Fruit fly (Drosophila melanogaster) whole organism, embryonic: Measurements from ENCODE around the gene CG14342.

ENCODE experiments used
- Ada2b ChIP-seq: fragments of 200-800 bp; sonication (Bioruptor generic); IDR thresholded peaks from 2 replicates; pipeline ENCODE4 v1.3.6; 2022; ENCODE audit warnings: missing biosample characterization, missing genetic modification characterization
- Adf1 ChIP-seq: fragments of 200-800 bp; sonication (Bioruptor generic); IDR thresholded peaks from 2 replicates; pipeline ENCODE4 v1.3.6; 2022; ENCODE audit warnings: missing biosample characterization, missing genetic modification characterization
- Atf6 ChIP-seq: fragments of 200-800 bp; sonication (Bioruptor generic); IDR thresholded peaks from 2 replicates; pipeline ENCODE4 v1.3.6; 2022; ENCODE audit warnings: missing biosample characterization, missing genetic modification characterization
- CG10274 ChIP-seq: fragments of 200-800 bp; sonication (Bioruptor generic); optimal IDR thresholded peaks from 3 replicates; lab custom pipeline; 2017; ENCODE audit warnings: missing biosample characterization, mild to moderate bottlenecking, missing genetic modification characterization
- CG11398 ChIP-seq: fragments of 200-800 bp; sonication (Bioruptor generic); optimal IDR thresholded peaks from 2 replicates; lab custom pipeline; 2016; ENCODE audit warnings: missing biosample characterization, missing genetic modification characterization
- CG12942 ChIP-seq: fragments of 200-800 bp; sonication (Bioruptor generic); optimal IDR thresholded peaks from 3 replicates; lab custom pipeline; 2016; ENCODE audit warnings: missing biosample characterization, missing genetic modification characterization
- CG14965 ChIP-seq: fragments of 200-800 bp; sonication (Bioruptor generic); optimal IDR thresholded peaks from 2 replicates; lab custom pipeline; 2016; ENCODE audit warnings: missing biosample characterization, missing genetic modification characterization, borderline replicate concordance
- CG16779 ChIP-seq: fragments of 200-800 bp; sonication (Bioruptor generic); IDR thresholded peaks from 2 replicates; pipeline ENCODE4 v1.3.6; 2022; ENCODE audit warnings: missing biosample characterization, missing genetic modification characterization
- CG16813 ChIP-seq: fragments of 200-800 bp; sonication (Bioruptor generic); IDR thresholded peaks from 3 replicates; pipeline ENCODE4 v1.3.6; 2022; ENCODE audit warnings: missing biosample characterization, missing genetic modification characterization; ENCODE audit not compliant: partially characterized antibody
- CG17912 ChIP-seq: fragments of 200-800 bp; sonication (Bioruptor generic); optimal IDR thresholded peaks from 2 replicates; lab custom pipeline; 2018; ENCODE audit warnings: missing biosample characterization, mild to moderate bottlenecking, missing genetic modification characterization
- CG1792 ChIP-seq: fragments of 200-800 bp; sonication (Bioruptor generic); optimal IDR thresholded peaks from 2 replicates; lab custom pipeline; 2016; ENCODE audit warnings: missing biosample characterization, missing genetic modification characterization
- CG18476 ChIP-seq: fragments of 200-800 bp; sonication (Bioruptor generic); optimal IDR thresholded peaks from 2 replicates; lab custom pipeline; 2016; ENCODE audit warnings: missing biosample characterization, mild to moderate bottlenecking, missing genetic modification characterization
- CG31388 ChIP-seq: fragments of 200-800 bp; sonication (Bioruptor generic); optimal IDR thresholded peaks from 2 replicates; lab custom pipeline; 2016; ENCODE audit warnings: missing biosample characterization, missing genetic modification characterization
- CG3163 ChIP-seq: fragments of 200-800 bp; sonication (Bioruptor generic); optimal IDR thresholded peaks from 3 replicates; lab custom pipeline; 2016; ENCODE audit warnings: missing biosample characterization, missing genetic modification characterization
- CG6765 ChIP-seq: fragments of 200-800 bp; sonication (Bioruptor generic); optimal IDR thresholded peaks from 3 replicates; lab custom pipeline; 2017; ENCODE audit warnings: missing biosample characterization, mild to moderate bottlenecking, missing genetic modification characterization
- CG7987 ChIP-seq: fragments of 200-800 bp; sonication (Bioruptor generic); optimal IDR thresholded peaks from 2 replicates; lab custom pipeline; 2018; ENCODE audit warnings: missing biosample characterization, mild to moderate bottlenecking, missing genetic modification characterization, moderate library complexity
- CG8388 ChIP-seq: fragments of 200-800 bp; sonication (Bioruptor generic); optimal IDR thresholded peaks from 2 replicates; lab custom pipeline; 2019; ENCODE audit warnings: missing biosample characterization, mild to moderate bottlenecking, missing genetic modification characterization, moderate library complexity
- Camta ChIP-seq: fragments of 200-800 bp; sonication (Bioruptor generic); optimal IDR thresholded peaks from 2 replicates; lab custom pipeline; 2016; ENCODE audit warnings: missing biosample characterization, missing genetic modification characterization
- D19A ChIP-seq: fragments of 200-800 bp; optimal IDR thresholded peaks from 3 replicates; lab custom pipeline; 2019; ENCODE audit warnings: missing biosample characterization, mild to moderate bottlenecking, missing genetic modification characterization, moderate library complexity
- Dfd ChIP-seq, 2 experiments: fragments of >200 bp; optimal IDR thresholded peaks; 2 replicates each; lab custom pipeline; 2017; ENCODE audit warnings: missing biosample characterization in 2 of 2, missing genetic modification characterization in 2 of 2
- Dip3 ChIP-seq: fragments of 200-800 bp; sonication (Bioruptor generic); optimal IDR thresholded peaks from 3 replicates; lab custom pipeline; 2016; ENCODE audit warnings: missing biosample characterization, missing genetic modification characterization
- Doc3 ChIP-seq: fragments of 200-800 bp; sonication (Bioruptor generic); IDR thresholded peaks from 3 replicates; pipeline ENCODE4 v1.3.6; 2022; ENCODE audit warnings: missing biosample characterization, missing genetic modification characterization; ENCODE audit not compliant: partially characterized antibody
- E2f1 ChIP-seq: fragments of 200-800 bp; sonication (Bioruptor generic); IDR thresholded peaks from 2 replicates; pipeline ENCODE4 v1.3.6; 2022; ENCODE audit warnings: missing biosample characterization, missing genetic modification characterization
- ERR ChIP-seq: fragments of 200-800 bp; sonication (Bioruptor generic); optimal IDR thresholded peaks from 2 replicates; lab custom pipeline; 2016; ENCODE audit warnings: missing biosample characterization, missing genetic modification characterization
- Eip74EF ChIP-seq, 2 experiments: fragments of 200-800 bp in 1 of 2; fragments of >200 bp in 1 of 2; sonication (Bioruptor generic) in 1 of 2; optimal IDR thresholded peaks; 2 replicates each; lab custom pipeline; 2017 to 2019; ENCODE audit warnings: missing biosample characterization in 2 of 2, missing genetic modification characterization in 2 of 2, mild to moderate bottlenecking in 1 of 2, moderate library complexity in 1 of 2
- H2.0 ChIP-seq: fragments of 200-800 bp; sonication (Bioruptor generic); IDR thresholded peaks from 2 replicates; pipeline ENCODE4 v1.3.6; 2022; ENCODE audit warnings: missing biosample characterization, missing genetic modification characterization
- HmgZ ChIP-seq: fragments of 200-800 bp; sonication (Bioruptor generic); optimal IDR thresholded peaks from 2 replicates; lab custom pipeline; 2018; ENCODE audit warnings: missing biosample characterization, mild to moderate bottlenecking, missing genetic modification characterization
- ash1 ChIP-seq: fragments of 200-800 bp; sonication (Bioruptor generic); optimal IDR thresholded peaks from 2 replicates; lab custom pipeline; 2018; ENCODE audit warnings: missing biosample characterization, mild to moderate bottlenecking, missing genetic modification characterization
- bsh ChIP-seq, 2 experiments: fragments of 200-800 bp; sonication (Bioruptor generic); optimal IDR thresholded peaks; 2 replicates each; lab custom pipeline; 2017 to 2018; ENCODE audit warnings: mild to moderate bottlenecking in 2 of 2, missing biosample characterization in 2 of 2, missing genetic modification characterization in 2 of 2, moderate library complexity in 1 of 2
- cad ChIP-seq: fragments of >200 bp; optimal IDR thresholded peaks from 2 replicates; lab custom pipeline; 2017; ENCODE audit warnings: missing biosample characterization, missing genetic modification characterization
- chm ChIP-seq: fragments of 200-800 bp; sonication (Bioruptor generic); IDR thresholded peaks from 2 replicates; pipeline ENCODE4 v1.3.6; 2022; ENCODE audit warnings: missing biosample characterization, missing genetic modification characterization
- chn ChIP-seq: fragments of 200-800 bp; sonication (Bioruptor generic); optimal IDR thresholded peaks from 2 replicates; lab custom pipeline; 2016; ENCODE audit warnings: missing biosample characterization, missing genetic modification characterization
- dysf ChIP-seq: fragments of 200-800 bp; sonication (Bioruptor generic); IDR thresholded peaks from 3 replicates; pipeline ENCODE4 v1.3.6; 2022; ENCODE audit warnings: missing biosample characterization, missing genetic modification characterization
- grau ChIP-seq: fragments of 200-800 bp; optimal IDR thresholded peaks from 3 replicates; lab custom pipeline; 2019; ENCODE audit warnings: missing biosample characterization, mild to moderate bottlenecking, missing genetic modification characterization, moderate library complexity
- ham ChIP-seq: fragments of 200-800 bp; sonication (Bioruptor generic); IDR thresholded peaks from 2 replicates; pipeline ENCODE4 v1.3.6; 2022; ENCODE audit warnings: missing biosample characterization, missing genetic modification characterization
- hb ChIP-seq: fragments of 200-800 bp; sonication (Bioruptor generic); IDR thresholded peaks from 3 replicates; pipeline ENCODE4 v1.3.6; 2022; ENCODE audit warnings: missing biosample characterization, missing genetic modification characterization; ENCODE audit not compliant: partially characterized antibody
- insv ChIP-seq, 2 experiments: fragments of 200-800 bp; sonication (Bioruptor generic); optimal IDR thresholded peaks; 3 replicates each; lab custom pipeline; 2016 to 2018; ENCODE audit warnings: missing biosample characterization in 2 of 2, missing genetic modification characterization in 2 of 2
- otp ChIP-seq: fragments of 200-800 bp; sonication (Bioruptor generic); IDR thresholded peaks from 3 replicates; pipeline ENCODE4, ENCODE4 v1.3.6; 2022; ENCODE audit warnings: missing biosample characterization, missing genetic modification characterization
- pan ChIP-seq, 4 experiments: fragments of >200 bp in 3 of 4; fragments of 200-800 bp in 1 of 4; sonication (Bioruptor generic) in 1 of 4; optimal IDR thresholded peaks in 3 of 4; IDR thresholded peaks in 1 of 4; 2 replicates each; pipeline versions ENCODE4 v1.3.6 to Lab custom; 2017 to 2022; ENCODE audit warnings: missing biosample characterization in 2 of 4, missing genetic modification characterization in 2 of 4, mixed read lengths in 1 of 4
- pnt ChIP-seq: fragments of 200-800 bp; sonication (Bioruptor generic); optimal IDR thresholded peaks from 3 replicates; lab custom pipeline; 2016; ENCODE audit warnings: missing biosample characterization, missing genetic modification characterization
- prd ChIP-seq, 3 experiments: fragments of >200 bp in 2 of 3; fragments of 200-800 bp in 1 of 3; sonication (Bioruptor generic) in 1 of 3; optimal IDR thresholded peaks in 2 of 3; IDR thresholded peaks in 1 of 3; 2 replicates in 2 of 3; 3 replicates in 1 of 3; pipeline versions ENCODE4 v1.3.6 to Lab custom; 2017 to 2022; ENCODE audit warnings: missing biosample characterization in 1 of 3, missing genetic modification characterization in 1 of 3
- pros ChIP-seq: fragments of 200-800 bp; sonication (Bioruptor generic); optimal IDR thresholded peaks from 3 replicates; lab custom pipeline; 2019; ENCODE audit warnings: missing biosample characterization, mild to moderate bottlenecking, missing genetic modification characterization, moderate library complexity
- run ChIP-seq: fragments of 200-800 bp; sonication (Bioruptor generic); optimal IDR thresholded peaks from 3 replicates; lab custom pipeline; 2018; ENCODE audit warnings: missing biosample characterization, mild to moderate bottlenecking, missing genetic modification characterization
- sc ChIP-seq, 3 experiments: fragments of >200 bp in 2 of 3; fragments of 200-800 bp in 1 of 3; sonication (Bioruptor generic) in 1 of 3; optimal IDR thresholded peaks; 2 replicates in 2 of 3; 3 replicates in 1 of 3; lab custom pipeline; 2017; ENCODE audit warnings: mild to moderate bottlenecking in 1 of 3, missing biosample characterization in 1 of 3, missing genetic modification characterization in 1 of 3, missing genetic modification reagents in 1 of 3
- slp2 ChIP-seq: fragments of 200-800 bp; sonication (Bioruptor generic); optimal IDR thresholded peaks from 2 replicates; lab custom pipeline; 2016; ENCODE audit warnings: missing biosample characterization, missing genetic modification characterization
- sr ChIP-seq: fragments of 200-800 bp; sonication (Bioruptor generic); IDR thresholded peaks from 3 replicates; pipeline ENCODE4 v1.3.6; 2022; ENCODE audit warnings: missing biosample characterization, missing genetic modification characterization
- tgo ChIP-seq: fragments of 200-800 bp; sonication (Bioruptor generic); IDR thresholded peaks from 3 replicates; pipeline ENCODE4 v1.3.6; 2022; ENCODE audit warnings: missing biosample characterization, missing genetic modification characterization
- tio ChIP-seq: fragments of 200-800 bp; sonication (Bioruptor generic); optimal IDR thresholded peaks from 2 replicates; lab custom pipeline; 2017; ENCODE audit warnings: missing biosample characterization, missing genetic modification characterization, inconsistent platforms
- wor ChIP-seq: fragments of 200-800 bp; sonication (Bioruptor generic); IDR thresholded peaks from 2 replicates; pipeline ENCODE4 v1.3.6; 2022; ENCODE audit warnings: missing biosample characterization, missing genetic modification characterization

The CG14342 gene

DNA sequence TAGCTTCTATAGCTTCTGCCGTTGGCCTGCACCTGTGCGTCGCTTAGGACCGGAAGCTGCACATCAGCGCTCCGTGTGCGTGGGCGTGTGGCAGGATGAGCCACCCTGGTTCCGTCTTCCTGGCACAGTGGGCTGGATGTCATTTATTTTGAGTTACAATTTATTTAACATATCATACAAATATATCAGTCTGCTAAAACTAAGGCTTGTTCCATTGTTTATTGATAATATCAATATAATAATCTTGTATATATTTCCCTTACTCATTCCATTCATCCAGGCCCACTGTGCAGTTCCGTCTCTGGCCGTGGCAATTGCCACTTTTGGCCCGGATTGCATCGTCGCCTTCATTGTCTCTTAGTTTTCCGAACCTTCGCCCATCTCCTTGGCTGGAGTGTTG, 10.4 kb downstream of the CG14342 start (continued):
- TF ChIP-seq chn (GFP tag; lab: Kevin White, UChicago) (no peak), Camta (no peak), hb (GFP tag; lab: Robert Waterston, UW) (no peak), CG8388 (GFP tag; lab: Kevin White, UChicago) (peak; percentile 41), pan (optimal IDR thresholded peaks at IDR 0.05; lab: Kevin White, UChicago) (no peak), pan (GFP tag; optimal IDR thresholded peaks at IDR 0.05 in 1 of 2, IDR thresholded peaks at IDR 0.05 in 1 of 2) (peak in 1 of 2 experiments; percentile 69), CG14965 (GFP tag; lab: Kevin White, UChicago) (no peak), tgo (GFP tag; lab: Robert Waterston, UW) (peak; percentile 36; the same call in 1 of the 3 replicates), pros (GFP tag; lab: Kevin White, UChicago) (no peak), CG16779 (GFP tag; lab: Robert Waterston, UW) (no peak), grau (peak; percentile 41), Ada2b (GFP tag; lab: Robert Waterston, UW) (peak; percentile 61), D19A (peak; percentile 28), prd (optimal IDR thresholded peaks at IDR 0.05; lab: Kevin White, UChicago) (no peak), prd (GFP tag; IDR thresholded peaks at IDR 0.05; lab: Robert Waterston, UW) (peak; percentile 76), Dip3 (GFP tag; lab: Kevin White, UChicago) (no peak), otp (GFP tag; lab: Robert Waterston, UW) (0 out of 3 replicates have a peak, but pooled peaks have one; percentile 47), ham (GFP tag; lab: Robert Waterston, UW) (no peak), CG6765 (no peak), ash1 (GFP tag; lab: Kevin White, UChicago) (no peak), CG7987 (no peak), CG17912 (GFP tag; lab: Kevin White, UChicago) (no peak), sr (GFP tag; lab: Robert Waterston, UW) (no peak), ERR (no peak), HmgZ (peak; percentile 10), CG3163 (no peak), Atf6 (GFP tag; lab: Robert Waterston, UW) (no peak), E2f1 (GFP tag; lab: Robert Waterston, UW) (peak; percentile 50; the same call in 1 of the 2 replicates), bsh (GFP tag; optimal IDR thresholded peaks at IDR 0.05; lab: Kevin White, UChicago) (peak in 1 of 2 experiments; percentile 63), sc (optimal IDR thresholded peaks at IDR 0.05; lab: Kevin White, UChicago) (no peak), sc (GFP tag; optimal IDR thresholded peaks at IDR 0.05; lab: Kevin White, UChicago) (no peak), Doc3 (GFP tag; lab: Robert Waterston, UW) (no peak), tio (GFP tag; lab: Kevin White, UChicago) (no peak), H2.0 (GFP tag; lab: Robert Waterston, UW) (0 out of 2 replicates have a peak, but pooled peaks have one; percentile 9), chm (GFP tag; lab: Robert Waterston, UW) (no peak), CG31388 (no peak), cad (GFP tag; lab: Kevin White, UChicago) (no peak), CG10274 (GFP tag; lab: Kevin White, UChicago) (no peak), CG11398 (GFP tag; lab: Kevin White, UChicago) (no peak), Dfd (GFP tag; optimal IDR thresholded peaks at IDR 0.05; lab: Kevin White, UChicago) (no peak), insv (GFP tag; optimal IDR thresholded peaks at IDR 0.05; lab: Kevin White, UChicago) (no peak), Eip74EF (GFP tag; optimal IDR thresholded peaks at IDR 0.05; lab: Kevin White, UChicago) (no peak), pnt (GFP tag; lab: Kevin White, UChicago) (no peak), CG1792 (GFP tag; lab: Kevin White, UChicago) (no peak), CG16813 (GFP tag; lab: Robert Waterston, UW) (no peak), CG12942 (GFP tag; lab: Kevin White, UChicago) (no peak), Adf1 (no peak), wor (GFP tag; lab: Robert Waterston, UW) (0 out of 2 replicates have a peak, but pooled peaks have one; percentile 17), dysf (peak; percentile 63; the same call in 2 of the 3 replicates), slp2 (no peak), run (tag; lab: Kevin White, UChicago) (no peak), CG18476 (GFP tag; lab: Kevin White, UChicago) (no peak)
